Worm (Caenorhabditis elegans) whole organism, L3 larva: ENCODE data around the gene ilys-6.

ENCODE experiments used
- ama-1 ChIP-seq: fragments of 150-350 bp; optimal IDR thresholded peaks from 2 replicates; lab custom pipeline; 2018
- egl-5 ChIP-seq: fragments of 150-350 bp; optimal IDR thresholded peaks from 2 replicates; lab custom pipeline; 2017; ENCODE audit warnings: missing biosample characterization, missing genetic modification reagents, missing genetic modification characterization, inconsistent platforms
- fkh-10 ChIP-seq: sonication (generic microtip); optimal IDR thresholded peaks from 2 replicates; lab custom pipeline; 2017; ENCODE audit warnings: missing biosample characterization, missing genetic modification reagents, missing genetic modification characterization
- nhr-67 ChIP-seq: fragments of 150-350 bp; optimal IDR thresholded peaks from 2 replicates; lab custom pipeline; 2014; ENCODE audit warnings: missing biosample characterization, missing genetic modification characterization
- skn-1 ChIP-seq: fragments of 150-350 bp; optimal IDR thresholded peaks from 2 replicates; lab custom pipeline; 2014; ENCODE audit warnings: missing biosample characterization, missing genetic modification characterization
- unc-39 ChIP-seq: sonication (generic microtip); optimal IDR thresholded peaks from 4 replicates; lab custom pipeline; 2017; ENCODE audit warnings: missing biosample characterization, missing genetic modification characterization
- ztf-11 ChIP-seq: fragments of 150-350 bp; optimal IDR thresholded peaks from 2 replicates; lab custom pipeline; 2014; ENCODE audit warnings: missing biosample characterization, missing genetic modification characterization

- TF ChIP-seq ztf-11 (tag; lab: Kevin White, UChicago) (no peak), nhr-67 (tag; lab: Kevin White, UChicago) (no peak), unc-39 (no peak), ama-1 (peak; percentile 43), fkh-10 (GFP tag; lab: Kevin White, UChicago) (no peak), skn-1 (tag; lab: Kevin White, UChicago) (peak; percentile 24), egl-5 (tag; lab: Kevin White, UChicago) (peak; percentile 35)
Measured at ce11 chrIV:4024159-4025004, 39.1 kb downstream of the ilys-6 start.
